Fruit fly (Drosophila melanogaster): ENCODE results near the gene TM9SF2.

DNA sequence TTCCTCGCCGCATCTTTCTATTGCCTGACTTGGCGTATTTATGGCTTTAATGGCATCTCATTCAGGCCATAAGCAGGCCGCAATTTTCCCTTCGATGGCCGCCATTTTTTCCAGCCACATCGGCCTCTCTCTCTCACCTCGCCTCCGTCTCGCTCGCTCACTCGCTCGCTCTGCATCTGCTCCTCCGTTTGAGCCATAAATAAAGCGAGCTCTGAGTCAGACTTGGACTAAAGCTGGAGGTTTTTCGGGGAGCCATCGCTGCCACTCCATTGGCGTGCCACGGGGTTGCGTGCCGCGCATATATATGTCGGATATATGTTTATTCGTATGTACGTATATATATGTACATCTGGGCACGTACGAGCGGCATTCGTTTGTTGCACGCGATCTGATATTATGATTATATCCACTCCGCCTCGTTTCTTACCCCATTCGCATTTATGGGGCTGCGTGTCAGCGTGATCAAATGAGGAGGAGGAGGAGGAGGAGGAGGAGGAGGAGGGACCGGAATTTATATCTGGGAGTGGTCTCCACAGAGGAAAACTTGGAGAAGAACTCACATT is 42.9 kb upstream of the TM9SF2 start:
- no peak for TF ChIP-seq CG11456 (GFP tag; IDR thresholded peaks at IDR 0.05)
- no peak for TF ChIP-seq Sin3A (optimal IDR thresholded peaks at IDR 0.05)
- no peak for TF ChIP-seq CG16813 (GFP tag; IDR thresholded peaks at IDR 0.05; ENCODE audit: partially characterized antibody)
- no peak for TF ChIP-seq usp (GFP tag; optimal IDR thresholded peaks at IDR 0.05)
- no peak for TF ChIP-seq Dad (GFP tag; optimal IDR thresholded peaks at IDR 0.05)
